Worm (Caenorhabditis elegans) whole organism, young adult: ENCODE data around the gene T19C3.6.

Experiments used
- B0261.1 ChIP-seq: sonication (generic microtip); optimal IDR thresholded peaks from 2 replicates; lab custom pipeline; 2016; ENCODE audit warnings: mild to moderate bottlenecking, missing genetic modification characterization, moderate library complexity, missing compliant biosample characterization
- C17E4.6 ChIP-seq: fragments of 200-800 bp; sonication (Bioruptor generic); IDR thresholded peaks from 2 replicates; pipeline ENCODE4 v1.3.6; 2022; ENCODE audit warnings: missing genetic modification reagents, missing genetic modification characterization, missing compliant biosample characterization
- D2030.7 ChIP-seq: fragments of 200-800 bp; sonication (Bioruptor generic); IDR thresholded peaks from 2 replicates; pipeline ENCODE4 v1.3.6; 2022; ENCODE audit warnings: missing genetic modification reagents, missing genetic modification characterization, missing compliant biosample characterization
- F10E7.11 ChIP-seq: sonication (generic microtip); optimal IDR thresholded peaks from 2 replicates; lab custom pipeline; 2017; ENCODE audit warnings: mild to moderate bottlenecking, missing genetic modification characterization, moderate library complexity, missing compliant biosample characterization
- F23B12.7 ChIP-seq: sonication (generic microtip); optimal IDR thresholded peaks from 2 replicates; lab custom pipeline; 2017; ENCODE audit warnings: missing genetic modification characterization, mild to moderate bottlenecking, missing compliant biosample characterization, antibody characterized with exemption, moderate library complexity; ENCODE audit not compliant: insufficient read depth
- F39B2.1 ChIP-seq: fragments of 200-800 bp; sonication (Bioruptor generic); IDR thresholded peaks from 2 replicates; pipeline ENCODE4 v1.3.6; 2022; ENCODE audit warnings: missing genetic modification reagents, missing genetic modification characterization, missing compliant biosample characterization
- F49E8.2 ChIP-seq: sonication (generic microtip); optimal IDR thresholded peaks from 3 replicates; lab custom pipeline; 2017; ENCODE audit warnings: missing genetic modification characterization, mild to moderate bottlenecking, missing compliant biosample characterization, antibody characterized with exemption, moderate library complexity; ENCODE audit not compliant: insufficient read depth
- F52B5.7 ChIP-seq: sonication (generic microtip); optimal IDR thresholded peaks from 2 replicates; lab custom pipeline; 2016; ENCODE audit warnings: mild to moderate bottlenecking, missing genetic modification characterization, missing compliant biosample characterization
- T26A5.8 ChIP-seq: sonication (generic microtip); optimal IDR thresholded peaks from 2 replicates; lab custom pipeline; 2016; ENCODE audit warnings: missing genetic modification characterization, missing compliant biosample characterization
- Y53F4B.3 ChIP-seq: fragments of 200-800 bp; sonication (Bioruptor generic); IDR thresholded peaks from 2 replicates; pipeline ENCODE4 v1.3.6; 2022; ENCODE audit warnings: missing genetic modification reagents, missing genetic modification characterization, missing compliant biosample characterization
- Y95B8A.8 ChIP-seq: fragments of 200-800 bp; sonication (Bioruptor generic); IDR thresholded peaks from 2 replicates; pipeline ENCODE4 v1.3.6; 2022; ENCODE audit warnings: missing genetic modification reagents, missing genetic modification characterization, missing compliant biosample characterization
- ZK185.1 ChIP-seq: sonication (generic microtip); optimal IDR thresholded peaks from 2 replicates; lab custom pipeline; 2016; ENCODE audit warnings: mild to moderate bottlenecking, missing genetic modification characterization, missing compliant biosample characterization; ENCODE audit not compliant: poor library complexity, severe bottlenecking
- ama-1 ChIP-seq, 3 experiments: fragments of 150-350 bp in 1 of 3; sonication (generic microtip) in 2 of 3; optimal IDR thresholded peaks; 2 replicates each; lab custom pipeline; 2014 to 2018; ENCODE audit warnings: missing biosample characterization in 2 of 3, missing genetic modification characterization in 2 of 3, missing genetic modification reagents in 2 of 3
- attf-3 ChIP-seq: fragments of 200-800 bp; sonication (Bioruptor generic); conservative IDR thresholded peaks from 2 replicates; pipeline ENCODE4 v1.3.6; 2022; ENCODE audit warnings: missing genetic modification reagents, missing genetic modification characterization, missing compliant biosample characterization
- attf-5 ChIP-seq: fragments of 200-800 bp; sonication (Bioruptor generic); optimal IDR thresholded peaks from 2 replicates; lab custom pipeline; 2018; ENCODE audit warnings: mild to moderate bottlenecking, missing genetic modification characterization, missing compliant biosample characterization
- ccch-3 ChIP-seq: fragments of 200-800 bp; sonication (Bioruptor generic); optimal IDR thresholded peaks from 2 replicates; lab custom pipeline; 2018; ENCODE audit warnings: mild to moderate bottlenecking, missing genetic modification characterization, missing compliant biosample characterization
- cebp-1 ChIP-seq, 2 experiments: fragments of 200-800 bp in 1 of 2; sonication (Bioruptor generic) in 1 of 2; sonication (generic microtip) in 1 of 2; IDR thresholded peaks in 1 of 2; optimal IDR thresholded peaks in 1 of 2; 2 replicates each; pipeline versions ENCODE4 v1.3.6 to Lab custom; 2017 to 2022; ENCODE audit warnings: missing compliant biosample characterization in 2 of 2, missing genetic modification characterization in 2 of 2, mild to moderate bottlenecking in 1 of 2, missing genetic modification reagents in 1 of 2, moderate library complexity in 1 of 2
- cebp-2 ChIP-seq: fragments of 200-800 bp; sonication (Bioruptor generic); IDR thresholded peaks from 2 replicates; pipeline ENCODE4 v1.3.6; 2022; ENCODE audit warnings: missing genetic modification characterization, missing compliant biosample characterization
- ceh-40 ChIP-seq: fragments of 200-800 bp; sonication (Bioruptor generic); IDR thresholded peaks from 2 replicates; pipeline ENCODE4 v1.3.6; 2022; ENCODE audit warnings: missing genetic modification characterization, missing compliant biosample characterization
- die-1 ChIP-seq: sonication (generic microtip); optimal IDR thresholded peaks from 2 replicates; lab custom pipeline; 2016; ENCODE audit warnings: missing genotype, mild to moderate bottlenecking, missing genetic modification characterization, missing compliant biosample characterization
- dpff-1 ChIP-seq: sonication (generic microtip); optimal IDR thresholded peaks from 2 replicates; lab custom pipeline; 2017; ENCODE audit warnings: mild to moderate bottlenecking, missing genetic modification characterization, missing compliant biosample characterization
- egl-18 ChIP-seq: fragments of 200-800 bp; sonication (Bioruptor generic); IDR thresholded peaks from 2 replicates; pipeline ENCODE4 v1.3.6; 2022; ENCODE audit warnings: missing genetic modification reagents, missing genetic modification characterization, missing compliant biosample characterization
- egl-44 ChIP-seq: fragments of 200-800 bp; sonication (Bioruptor generic); IDR thresholded peaks from 2 replicates; pipeline ENCODE4 v1.3.6; 2022; ENCODE audit warnings: missing genetic modification reagents, missing genetic modification characterization, missing compliant biosample characterization
- ekl-4 ChIP-seq: fragments of 200-800 bp; sonication (Bioruptor generic); IDR thresholded peaks from 2 replicates; pipeline ENCODE4 v1.3.6; 2022; ENCODE audit warnings: missing genetic modification reagents, missing genetic modification characterization, missing compliant biosample characterization
- gei-17 ChIP-seq: fragments of 200-800 bp; sonication (Bioruptor generic); optimal IDR thresholded peaks from 2 replicates; lab custom pipeline; 2018; ENCODE audit warnings: mild to moderate bottlenecking, missing genetic modification characterization, missing compliant biosample characterization
- him-1 ChIP-seq: sonication (generic microtip); optimal IDR thresholded peaks from 2 replicates; lab custom pipeline; 2016; ENCODE audit warnings: missing genotype, missing genetic modification reagents, missing genetic modification characterization, missing compliant biosample characterization
- hlh-26 ChIP-seq: fragments of 200-800 bp; sonication (Bioruptor generic); conservative IDR thresholded peaks from 2 replicates; pipeline ENCODE4 v1.3.6; 2022; ENCODE audit warnings: missing genetic modification reagents, missing genetic modification characterization, missing compliant biosample characterization
- hrde-1 ChIP-seq: sonication (generic microtip); optimal IDR thresholded peaks from 2 replicates; lab custom pipeline; 2016; ENCODE audit warnings: missing genetic modification characterization, mild to moderate bottlenecking, missing compliant biosample characterization, moderate library complexity, missing genotype, missing genetic modification reagents, borderline replicate concordance
- hsf-1 ChIP-seq: fragments of 200-800 bp; sonication (Bioruptor generic); IDR thresholded peaks from 2 replicates; pipeline ENCODE4 v1.3.6; 2022; ENCODE audit warnings: missing genetic modification reagents, missing genetic modification characterization, missing compliant biosample characterization
- lir-1 ChIP-seq: fragments of 200-800 bp; sonication (Bioruptor generic); conservative IDR thresholded peaks from 2 replicates; pipeline ENCODE4 v1.3.6; 2022; ENCODE audit warnings: missing genetic modification reagents, missing genetic modification characterization, missing compliant biosample characterization
- lsl-1 ChIP-seq: fragments of 200-800 bp; sonication (Bioruptor generic); optimal IDR thresholded peaks from 2 replicates; lab custom pipeline; 2018; ENCODE audit warnings: mild to moderate bottlenecking, missing genetic modification characterization, moderate library complexity, missing compliant biosample characterization
- madf-6 ChIP-seq: fragments of 200-800 bp; sonication (Bioruptor generic); IDR thresholded peaks from 2 replicates; pipeline ENCODE4 v1.3.6; 2022; ENCODE audit warnings: missing genetic modification reagents, missing genetic modification characterization, missing compliant biosample characterization
- mcd-1 ChIP-seq: fragments of 200-800 bp; sonication (Bioruptor generic); IDR thresholded peaks from 2 replicates; pipeline ENCODE4 v1.3.6; 2022; ENCODE audit warnings: missing genetic modification reagents, missing genetic modification characterization, missing compliant biosample characterization
- nhr-80 ChIP-seq: sonication (generic microtip); optimal IDR thresholded peaks from 2 replicates; lab custom pipeline; 2016; ENCODE audit warnings: missing genetic modification characterization, missing compliant biosample characterization
- nhr-90 ChIP-seq: sonication (generic microtip); optimal IDR thresholded peaks from 2 replicates; lab custom pipeline; 2016; ENCODE audit warnings: missing genotype, mild to moderate bottlenecking, missing genetic modification characterization, missing compliant biosample characterization
- pbrm-1 ChIP-seq: fragments of 200-800 bp; sonication (Bioruptor generic); IDR thresholded peaks from 2 replicates; pipeline ENCODE4 v1.3.6; 2022; ENCODE audit warnings: missing genetic modification reagents, missing genetic modification characterization, missing compliant biosample characterization
- rec-8 ChIP-seq, 2 experiments: sonication (generic microtip); optimal IDR thresholded peaks; 2 replicates each; lab custom pipeline; 2016; ENCODE audit warnings: mild to moderate bottlenecking in 2 of 2, missing genetic modification characterization in 2 of 2, missing genetic modification reagents in 2 of 2, missing genotype in 2 of 2, missing biosample characterization in 1 of 2, missing compliant biosample characterization in 1 of 2, moderate library complexity in 1 of 2
- sea-2 ChIP-seq: fragments of 200-800 bp; sonication (Bioruptor generic); IDR thresholded peaks from 2 replicates; pipeline ENCODE4 v1.3.6; 2022; ENCODE audit warnings: missing genetic modification characterization, missing compliant biosample characterization
- snpc-1.1 ChIP-seq: sonication (generic microtip); optimal IDR thresholded peaks from 2 replicates; lab custom pipeline; 2017; ENCODE audit warnings: missing genetic modification characterization, mild to moderate bottlenecking, missing compliant biosample characterization, antibody characterized with exemption, moderate library complexity, missing genotype, missing genetic modification reagents; ENCODE audit not compliant: insufficient read depth
- tbx-9 ChIP-seq: sonication (generic microtip); optimal IDR thresholded peaks from 2 replicates; lab custom pipeline; 2016; ENCODE audit warnings: borderline replicate concordance, missing genetic modification characterization, inconsistent platforms, missing compliant biosample characterization
- ztf-28 ChIP-seq: fragments of 200-800 bp; sonication (Bioruptor generic); IDR thresholded peaks from 2 replicates; pipeline ENCODE4 v1.3.6; 2022; ENCODE audit warnings: missing genetic modification reagents, missing genetic modification characterization, missing compliant biosample characterization

The T19C3.6 gene

ce11 chrIII:620204-620718, 11.1 kb downstream of the T19C3.6 start, which contains the start of gene T19C3.4:
Gene T19C3.4 (minus strand): TSS chrIII:620254.
- no peak for TF ChIP-seq ekl-4 (GFP tag; lab: Robert Waterston, UW)
- peak; percentile 62 for TF ChIP-seq nhr-80 (tag; lab: Kevin White, UChicago)
- no peak for TF ChIP-seq cebp-2 (GFP tag; lab: Robert Waterston, UW)
- peak; percentile 44 for TF ChIP-seq attf-5 (GFP tag; lab: Kevin White, UChicago)
- no peak for TF ChIP-seq D2030.7 (GFP tag; lab: Robert Waterston, UW)
- TF ChIP-seq cebp-1 (GFP tag; IDR thresholded peaks at IDR 0.05; lab: Robert Waterston, UW), result no peak
- peak; percentile 47 for TF ChIP-seq cebp-1 (tag; optimal IDR thresholded peaks at IDR 0.05; lab: Kevin White, UChicago)

- no peak for TF ChIP-seq snpc-1.1 (tag; lab: Kevin White, UChicago)
- no peak for TF ChIP-seq lir-1 (GFP tag; lab: Robert Waterston, UW)
- TF ChIP-seq sea-2, result no peak
- TF ChIP-seq F52B5.7 (tag; lab: Kevin White, UChicago), result no peak
- no peak for TF ChIP-seq egl-18 (GFP tag; lab: Robert Waterston, UW)
- no peak for TF ChIP-seq B0261.1 (tag; lab: Kevin White, UChicago)
- no peak for TF ChIP-seq ama-1 (optimal IDR thresholded peaks at IDR 0.05; lab: Kevin White, UChicago)
- TF ChIP-seq ama-1 (GFP tag; optimal IDR thresholded peaks at IDR 0.05; lab: Kevin White, UChicago), result no peak
- no peak for TF ChIP-seq gei-17
- TF ChIP-seq, all 124 proteins: peak for 0
These were observed 13.9 kb downstream of the T19C3.6 start, which contains the start of gene T19C3.2 for ce11 chrIII:617467-617866. Gene T19C3.2 (minus strand): TSS chrIII:617567.

ce11 chrIII:614447-614846, 16.9 kb downstream of the T19C3.6 start, which contains the start of gene T19C3.3:
Gene T19C3.3 (minus strand): TSS chrIII:614547.
- no peak for TF ChIP-seq ZK185.1
- TF ChIP-seq ccch-3 (GFP tag; lab: Kevin White, UChicago), result no peak
- no peak for TF ChIP-seq F39B2.1 (GFP tag; lab: Robert Waterston, UW)
- no peak for TF ChIP-seq Y95B8A.8 (GFP tag; lab: Robert Waterston, UW)
- TF ChIP-seq him-1, result no peak
- no peak for TF ChIP-seq Y53F4B.3 (GFP tag; lab: Robert Waterston, UW)
- no peak for TF ChIP-seq F23B12.7 (tag; lab: Kevin White, UChicago)
- TF ChIP-seq ekl-4 (GFP tag; lab: Robert Waterston, UW), result no peak
- no peak for TF ChIP-seq F10E7.11
- no peak for TF ChIP-seq lsl-1 (GFP tag; lab: Kevin White, UChicago)
- no peak for TF ChIP-seq nhr-90 (tag; lab: Kevin White, UChicago)
- TF ChIP-seq hlh-26, result no peak
- TF ChIP-seq T26A5.8 (tag; lab: Kevin White, UChicago), result no peak
- TF ChIP-seq hsf-1 (GFP tag; lab: Robert Waterston, UW), result no peak
- no peak for TF ChIP-seq egl-44 (GFP tag; lab: Robert Waterston, UW)
- TF ChIP-seq attf-5 (GFP tag; lab: Kevin White, UChicago), result no peak

- TF ChIP-seq ceh-40 (GFP tag; lab: Robert Waterston, UW) (no peak), hrde-1 (tag; lab: Kevin White, UChicago) (no peak), F23B12.7 (tag; lab: Kevin White, UChicago) (no peak), F52B5.7 (tag; lab: Kevin White, UChicago) (no peak), ztf-28 (GFP tag; lab: Robert Waterston, UW) (no peak), F49E8.2 (tag; lab: Kevin White, UChicago) (no peak), mcd-1 (GFP tag; lab: Robert Waterston, UW) (no peak), die-1 (tag; lab: Kevin White, UChicago) (no peak), egl-18 (GFP tag; lab: Robert Waterston, UW) (no peak), tbx-9 (tag; lab: Kevin White, UChicago) (no peak), rec-8 (tag; optimal IDR thresholded peaks at IDR 0.05; lab: Kevin White, UChicago) (no peak), attf-3 (no peak), C17E4.6 (GFP tag; lab: Robert Waterston, UW) (no peak), pbrm-1 (GFP tag; lab: Robert Waterston, UW) (no peak), lir-1 (GFP tag; lab: Robert Waterston, UW) (no peak), madf-6 (GFP tag; lab: Robert Waterston, UW) (no peak), dpff-1 (tag; lab: Kevin White, UChicago) (no peak)
- TF ChIP-seq, all 124 proteins: peak for 0
These were observed 18.6 kb downstream of the T19C3.6 start for ce11 chrIII:612759-613158.
